Fruit fly (Drosophila melanogaster) whole organism, embryonic: Measurements from ENCODE around the gene HP1c.

Source experiments
- ATbp ChIP-seq: fragments of 200-800 bp; sonication (Bioruptor generic); optimal IDR thresholded peaks from 2 replicates; lab custom pipeline; 2017; ENCODE audit warnings: missing biosample characterization, mild to moderate bottlenecking, missing genetic modification characterization, missing genetic modification reagents
- BtbVII ChIP-seq: fragments of 200-800 bp; sonication (Bioruptor generic); optimal IDR thresholded peaks from 3 replicates; lab custom pipeline; 2017; ENCODE audit warnings: missing biosample characterization, mild to moderate bottlenecking, missing genetic modification characterization
- CG1024 ChIP-seq: fragments of 200-800 bp; sonication (Bioruptor generic); IDR thresholded peaks from 2 replicates; pipeline ENCODE4 v1.3.6; 2022; ENCODE audit warnings: missing biosample characterization, missing genetic modification characterization
- CG10979 ChIP-seq: fragments of 200-800 bp; sonication (Bioruptor generic); optimal IDR thresholded peaks from 2 replicates; lab custom pipeline; 2018; ENCODE audit warnings: missing biosample characterization, mild to moderate bottlenecking, missing genetic modification characterization, moderate library complexity
- CG11695 ChIP-seq: fragments of 200-800 bp; sonication (Bioruptor generic); IDR thresholded peaks from 3 replicates; pipeline ENCODE4 v1.3.6; 2022; ENCODE audit warnings: missing biosample characterization, missing genetic modification characterization
- CG11723 ChIP-seq: fragments of 200-800 bp; sonication (Bioruptor generic); optimal IDR thresholded peaks from 2 replicates; lab custom pipeline; 2017; ENCODE audit warnings: missing biosample characterization, mild to moderate bottlenecking, missing genetic modification characterization
- CG13123 ChIP-seq: fragments of 200-800 bp; sonication (Bioruptor generic); optimal IDR thresholded peaks from 2 replicates; lab custom pipeline; 2016; ENCODE audit warnings: missing biosample characterization, missing genetic modification characterization
- CG14667 ChIP-seq: fragments of 200-800 bp; sonication (Bioruptor generic); IDR thresholded peaks from 2 replicates; pipeline ENCODE4 v1.3.6; 2022; ENCODE audit warnings: missing biosample characterization, missing genetic modification characterization
- CG15073 ChIP-seq: fragments of 200-800 bp; sonication (Bioruptor generic); optimal IDR thresholded peaks from 2 replicates; lab custom pipeline; 2016; ENCODE audit warnings: missing biosample characterization, missing genetic modification characterization
- CG15696 ChIP-seq: fragments of 200-800 bp; sonication (Bioruptor generic); optimal IDR thresholded peaks from 2 replicates; lab custom pipeline; 2019; ENCODE audit warnings: missing biosample characterization, mild to moderate bottlenecking, missing genetic modification characterization, moderate library complexity
- CG2129 ChIP-seq: fragments of 200-800 bp; sonication (Bioruptor generic); IDR thresholded peaks from 2 replicates; pipeline ENCODE4 v1.3.6; 2022; ENCODE audit warnings: missing biosample characterization, missing genetic modification characterization; ENCODE audit not compliant: partially characterized antibody
- CG3163 ChIP-seq: fragments of 200-800 bp; sonication (Bioruptor generic); optimal IDR thresholded peaks from 3 replicates; lab custom pipeline; 2016; ENCODE audit warnings: missing biosample characterization, missing genetic modification characterization
- CG4328 ChIP-seq: fragments of 200-800 bp; sonication (Bioruptor generic); optimal IDR thresholded peaks from 3 replicates; lab custom pipeline; 2017; ENCODE audit warnings: missing biosample characterization, missing genetic modification reagents, missing genetic modification characterization
- CG4424 ChIP-seq: fragments of 200-800 bp; sonication (Bioruptor generic); optimal IDR thresholded peaks from 3 replicates; lab custom pipeline; 2016; ENCODE audit warnings: missing biosample characterization, missing genetic modification characterization
- CG4617 ChIP-seq: fragments of 200-800 bp; sonication (Bioruptor generic); optimal IDR thresholded peaks from 3 replicates; lab custom pipeline; 2016; ENCODE audit warnings: missing biosample characterization, missing genetic modification characterization, borderline replicate concordance
- CG4707 ChIP-seq: fragments of 200-800 bp; sonication (Bioruptor generic); optimal IDR thresholded peaks from 2 replicates; lab custom pipeline; 2018; ENCODE audit warnings: missing biosample characterization, mild to moderate bottlenecking, missing genetic modification characterization, moderate library complexity
- CG7987 ChIP-seq: fragments of 200-800 bp; sonication (Bioruptor generic); optimal IDR thresholded peaks from 2 replicates; lab custom pipeline; 2018; ENCODE audit warnings: missing biosample characterization, mild to moderate bottlenecking, missing genetic modification characterization, moderate library complexity
- CG9215 ChIP-seq: fragments of 200-800 bp; sonication (Bioruptor generic); IDR thresholded peaks from 2 replicates; pipeline ENCODE4 v1.3.6; 2022; ENCODE audit warnings: missing biosample characterization, missing genetic modification characterization
- D19B ChIP-seq: fragments of 200-800 bp; sonication (Bioruptor generic); optimal IDR thresholded peaks from 2 replicates; lab custom pipeline; 2017; ENCODE audit warnings: missing biosample characterization, mild to moderate bottlenecking, missing genetic modification characterization
- Dip2 ChIP-seq: fragments of 200-800 bp; sonication (Bioruptor generic); IDR thresholded peaks from 2 replicates; pipeline ENCODE4 v1.3.6; 2022; ENCODE audit warnings: missing biosample characterization, missing genetic modification characterization
- Gsc ChIP-seq: fragments of 200-800 bp; sonication (Bioruptor generic); IDR thresholded peaks from 2 replicates; pipeline ENCODE4 v1.3.6; 2022; ENCODE audit warnings: missing biosample characterization, missing genetic modification characterization
- H15 ChIP-seq: fragments of 200-800 bp; sonication (Bioruptor generic); IDR thresholded peaks from 3 replicates; pipeline ENCODE4 v1.3.6; 2022; ENCODE audit warnings: missing biosample characterization, missing genetic modification characterization
- HLH4C ChIP-seq: fragments of 200-800 bp; sonication (Bioruptor generic); IDR thresholded peaks from 3 replicates; pipeline ENCODE4 v1.3.6; 2022; ENCODE audit warnings: missing biosample characterization, missing genetic modification characterization; ENCODE audit not compliant: partially characterized antibody
- HLH54F ChIP-seq: fragments of 200-800 bp; sonication (Bioruptor generic); optimal IDR thresholded peaks from 3 replicates; lab custom pipeline; 2016; ENCODE audit warnings: missing biosample characterization, missing genetic modification characterization
- Mad ChIP-seq: fragments of 200-800 bp; sonication (Bioruptor generic); optimal IDR thresholded peaks from 2 replicates; lab custom pipeline; 2016; ENCODE audit warnings: missing biosample characterization, missing genetic modification characterization
- NC2β ChIP-seq: fragments of 200-800 bp; sonication (Bioruptor generic); optimal IDR thresholded peaks from 2 replicates; lab custom pipeline; 2016; ENCODE audit warnings: missing biosample characterization, missing genetic modification characterization
- Poxn ChIP-seq: fragments of 200-800 bp; sonication (Bioruptor generic); IDR thresholded peaks from 2 replicates; pipeline ENCODE4 v1.3.6; 2022; ENCODE audit warnings: missing biosample characterization, missing genetic modification characterization
- Rfx ChIP-seq: fragments of 200-800 bp; sonication (Bioruptor generic); IDR thresholded peaks from 2 replicates; pipeline ENCODE4 v1.3.6; 2022; ENCODE audit warnings: missing biosample characterization, missing genetic modification characterization
- Scr ChIP-seq: fragments of 200-800 bp; sonication (Bioruptor generic); IDR thresholded peaks from 2 replicates; pipeline ENCODE4 v1.3.6; 2022; ENCODE audit warnings: missing biosample characterization, missing genetic modification characterization; ENCODE audit not compliant: partially characterized antibody
- Sox100B ChIP-seq: fragments of 200-800 bp; sonication (Bioruptor generic); optimal IDR thresholded peaks from 3 replicates; lab custom pipeline; 2018; ENCODE audit warnings: missing biosample characterization, mild to moderate bottlenecking, missing genetic modification characterization
- ab ChIP-seq: fragments of 200-800 bp; sonication (Bioruptor generic); optimal IDR thresholded peaks from 2 replicates; lab custom pipeline; 2016; ENCODE audit warnings: missing biosample characterization, missing genetic modification characterization
- btn ChIP-seq: fragments of 200-800 bp; sonication (Bioruptor generic); optimal IDR thresholded peaks from 2 replicates; lab custom pipeline; 2016; ENCODE audit warnings: missing biosample characterization, missing genetic modification characterization
- gem ChIP-seq: fragments of 200-800 bp; sonication (Bioruptor generic); optimal IDR thresholded peaks from 2 replicates; lab custom pipeline; 2019; ENCODE audit warnings: missing biosample characterization, mild to moderate bottlenecking, missing genetic modification characterization, moderate library complexity
- hb ChIP-seq: fragments of 200-800 bp; sonication (Bioruptor generic); IDR thresholded peaks from 3 replicates; pipeline ENCODE4 v1.3.6; 2022; ENCODE audit warnings: missing biosample characterization, missing genetic modification characterization; ENCODE audit not compliant: partially characterized antibody
- her ChIP-seq: fragments of 200-800 bp; sonication (Bioruptor generic); optimal IDR thresholded peaks from 2 replicates; lab custom pipeline; 2016; ENCODE audit warnings: missing biosample characterization, missing genetic modification characterization
- inv ChIP-seq: fragments of 200-800 bp; sonication (Bioruptor generic); IDR thresholded peaks from 2 replicates; pipeline ENCODE4 v1.3.6; 2022; ENCODE audit warnings: missing biosample characterization, missing genetic modification characterization; ENCODE audit not compliant: partially characterized antibody
- knrl ChIP-seq: fragments of 200-800 bp; sonication (Bioruptor generic); IDR thresholded peaks from 3 replicates; pipeline ENCODE4 v1.3.6; 2022; ENCODE audit warnings: missing biosample characterization, missing genetic modification characterization; ENCODE audit not compliant: partially characterized antibody
- mld ChIP-seq: fragments of 200-800 bp; sonication (Bioruptor generic); IDR thresholded peaks from 3 replicates; pipeline ENCODE4 v1.3.6; 2022; ENCODE audit warnings: missing biosample characterization, missing genetic modification characterization; ENCODE audit not compliant: partially characterized antibody
- org-1 ChIP-seq: fragments of 200-800 bp; sonication (Bioruptor generic); optimal IDR thresholded peaks from 2 replicates; lab custom pipeline; 2017; ENCODE audit warnings: missing biosample characterization, missing genetic modification characterization
- pita ChIP-seq: fragments of 200-800 bp; sonication (Bioruptor generic); optimal IDR thresholded peaks from 2 replicates; lab custom pipeline; 2017; ENCODE audit warnings: missing biosample characterization, mild to moderate bottlenecking, missing genetic modification characterization
- pros ChIP-seq: fragments of 200-800 bp; sonication (Bioruptor generic); optimal IDR thresholded peaks from 3 replicates; lab custom pipeline; 2019; ENCODE audit warnings: missing biosample characterization, mild to moderate bottlenecking, missing genetic modification characterization, moderate library complexity
- pum ChIP-seq: fragments of 200-800 bp; sonication (Bioruptor generic); optimal IDR thresholded peaks from 2 replicates; lab custom pipeline; 2016; ENCODE audit warnings: missing biosample characterization, missing genetic modification characterization
- ranshi ChIP-seq: fragments of 200-800 bp; sonication (Bioruptor generic); IDR thresholded peaks from 2 replicates; pipeline ENCODE4 v1.3.6; 2022; ENCODE audit warnings: missing biosample characterization, missing genetic modification characterization
- ttk ChIP-seq: fragments of 200-800 bp; sonication (Bioruptor generic); IDR thresholded peaks from 2 replicates; pipeline ENCODE4 v2.1.2; 2022; ENCODE audit warnings: missing biosample characterization, missing genetic modification characterization
- twi ChIP-seq: fragments of 200-800 bp; optimal IDR thresholded peaks from 2 replicates; lab custom pipeline; 2019; ENCODE audit warnings: missing biosample characterization, mild to moderate bottlenecking, missing genetic modification characterization, moderate library complexity
- unc-4 ChIP-seq: fragments of 200-800 bp; sonication (Bioruptor generic); IDR thresholded peaks from 2 replicates; pipeline ENCODE4 v1.3.6; 2022; ENCODE audit warnings: missing biosample characterization, missing genetic modification characterization; ENCODE audit not compliant: partially characterized antibody
- usp ChIP-seq: fragments of >200 bp; optimal IDR thresholded peaks from 2 replicates; lab custom pipeline; 2017; ENCODE audit warnings: missing biosample characterization, missing genetic modification characterization
- vnd ChIP-seq: fragments of 200-800 bp; sonication (Bioruptor generic); IDR thresholded peaks from 3 replicates; pipeline ENCODE4 v1.3.6; 2022; ENCODE audit warnings: missing biosample characterization, missing genetic modification characterization; ENCODE audit not compliant: partially characterized antibody
- wdn ChIP-seq: fragments of 200-800 bp; sonication (Bioruptor generic); IDR thresholded peaks from 2 replicates; pipeline ENCODE4 v1.3.6; 2022; ENCODE audit warnings: missing biosample characterization, missing genetic modification characterization
- wor ChIP-seq: fragments of 200-800 bp; sonication (Bioruptor generic); IDR thresholded peaks from 2 replicates; pipeline ENCODE4 v1.3.6; 2022; ENCODE audit warnings: missing biosample characterization, missing genetic modification characterization
- zfh2 ChIP-seq: fragments of 200-800 bp; sonication (Bioruptor generic); optimal IDR thresholded peaks from 2 replicates; lab custom pipeline; 2016; ENCODE audit warnings: missing biosample characterization, missing genetic modification characterization

The HP1c gene

dm6 chr3R:22720808-22721306, 24.6 kb upstream of the HP1c start, which contains the start of gene wge (continued):
- TF ChIP-seq Rfx (GFP tag; lab: Robert Waterston, UW) = no peak
- TF ChIP-seq wdn (GFP tag; lab: Robert Waterston, UW) = no peak
- TF ChIP-seq CG10979 (tag; lab: Kevin White, UChicago) = no peak
- TF ChIP-seq CG9215 (GFP tag; lab: Robert Waterston, UW) = no peak
- no peak for TF ChIP-seq Dip2
- TF ChIP-seq CG13123 = no peak
- no peak for TF ChIP-seq CG3163 (GFP tag; lab: Kevin White, UChicago)
- peak; percentile 69 for TF ChIP-seq unc-4 (GFP tag; lab: Robert Waterston, UW)
- no peak for TF ChIP-seq BtbVII (GFP tag; lab: Kevin White, UChicago)
- TF ChIP-seq ATbp (GFP tag; lab: Kevin White, UChicago) = no peak
- no peak for TF ChIP-seq zfh2 (GFP tag; lab: Kevin White, UChicago)
- no peak for TF ChIP-seq CG4424 (GFP tag; lab: Kevin White, UChicago)
- TF ChIP-seq knrl (GFP tag; lab: Robert Waterston, UW) = peak; percentile 54
- TF ChIP-seq pum (GFP tag; lab: Kevin White, UChicago) = no peak
- no peak for TF ChIP-seq NC2β (GFP tag; lab: Kevin White, UChicago)
- TF ChIP-seq ttk = no peak
- TF ChIP-seq vnd (GFP tag; lab: Robert Waterston, UW) = peak; percentile 38; the same call in 1 of the 3 replicates
- no peak for TF ChIP-seq gem (tag; lab: Kevin White, UChicago)
- peak; percentile 64 for TF ChIP-seq Scr (GFP tag; lab: Robert Waterston, UW)
- TF ChIP-seq CG15696 (tag; lab: Kevin White, UChicago) = no peak
- TF ChIP-seq CG4617 (GFP tag; lab: Kevin White, UChicago) = peak; percentile 88
- peak; percentile 67; the same call in 2 of the 3 replicates for TF ChIP-seq hb
- no peak for TF ChIP-seq btn (GFP tag; lab: Kevin White, UChicago)
- no peak for TF ChIP-seq her (GFP tag; lab: Kevin White, UChicago)
- TF ChIP-seq Gsc (GFP tag; lab: Robert Waterston, UW) = no peak
- TF ChIP-seq org-1 = no peak
- TF ChIP-seq HLH54F (GFP tag; lab: Kevin White, UChicago) = no peak
- no peak for TF ChIP-seq CG1024 (GFP tag; lab: Robert Waterston, UW)
- no peak for TF ChIP-seq CG4707 (GFP tag; lab: Kevin White, UChicago)
- no peak for TF ChIP-seq inv
- TF ChIP-seq Poxn (GFP tag; lab: Robert Waterston, UW) = no peak
- TF ChIP-seq CG2129 = peak; percentile 36; the same call in 1 of the 2 replicates
- no peak for TF ChIP-seq twi
- TF ChIP-seq mld (GFP tag; lab: Robert Waterston, UW) = peak; percentile 55; the same call in 1 of the 3 replicates
- no peak for TF ChIP-seq wor (GFP tag; lab: Robert Waterston, UW)
- no peak for TF ChIP-seq CG14667
- no peak for TF ChIP-seq CG4328 (GFP tag; lab: Kevin White, UChicago)
- no peak for TF ChIP-seq CG11723 (GFP tag; lab: Kevin White, UChicago)
- TF ChIP-seq ab (GFP tag; lab: Kevin White, UChicago) = no peak
- no peak for TF ChIP-seq pros (GFP tag; lab: Kevin White, UChicago)
- no peak for TF ChIP-seq D19B (GFP tag; lab: Kevin White, UChicago)
- no peak for TF ChIP-seq CG11695 (GFP tag; lab: Robert Waterston, UW)
- no peak for TF ChIP-seq H15 (GFP tag; lab: Robert Waterston, UW)
- TF ChIP-seq CG15073 (GFP tag; lab: Kevin White, UChicago) = no peak
- no peak for TF ChIP-seq CG7987 (GFP tag; lab: Kevin White, UChicago)
- TF ChIP-seq Sox100B (GFP tag; lab: Kevin White, UChicago) = no peak
- peak; percentile 63; the same call in 2 of the 3 replicates for TF ChIP-seq HLH4C (GFP tag; lab: Robert Waterston, UW)
- TF ChIP-seq usp (GFP tag; lab: Kevin White, UChicago) = no peak
- no peak for TF ChIP-seq pita (GFP tag; lab: Kevin White, UChicago)
- TF ChIP-seq ranshi = no peak
- TF ChIP-seq Mad = no peak
